Worm (Caenorhabditis elegans): ENCODE data around the gene Y9C2UA.1.

ce11 chrII:9128132-9128531 lies 11.3 kb upstream of the Y9C2UA.1 start:
- TF ChIP-seq dao-5 (tag; optimal IDR thresholded peaks at IDR 0.05), result no peak
- no peak for TF ChIP-seq him-1 (tag; optimal IDR thresholded peaks at IDR 0.05)

All from whole organism, L4/young adult.